Worm (Caenorhabditis elegans) whole organism, young adult: Measurements from ENCODE around the gene F30B5.11.
"Not testable (repeated sequence)": the region's sequence is repeated elsewhere in the genome, so short reads cannot be mapped to it uniquely, and the experiment has no call there.

Experiments used
- C06A6.2 ChIP-seq: fragments of 200-800 bp; sonication (Bioruptor generic); conservative IDR thresholded peaks from 2 replicates; pipeline ENCODE4 v1.3.6; 2022; ENCODE audit warnings: missing genetic modification characterization, missing compliant biosample characterization
- D2030.7 ChIP-seq: fragments of 200-800 bp; sonication (Bioruptor generic); IDR thresholded peaks from 2 replicates; pipeline ENCODE4 v1.3.6; 2022; ENCODE audit warnings: missing genetic modification reagents, missing genetic modification characterization, missing compliant biosample characterization
- F33H1.4 ChIP-seq: fragments of 200-800 bp; sonication (Bioruptor generic); IDR thresholded peaks from 2 replicates; pipeline ENCODE4 v1.3.6; 2022; ENCODE audit warnings: missing genetic modification reagents, missing genetic modification characterization, missing compliant biosample characterization
- F37B4.10 ChIP-seq: fragments of 200-800 bp; sonication (Bioruptor generic); IDR thresholded peaks from 2 replicates; pipeline ENCODE4 v1.3.6; 2022; ENCODE audit warnings: missing genetic modification characterization, missing compliant biosample characterization
- F52B5.7 ChIP-seq: sonication (generic microtip); optimal IDR thresholded peaks from 2 replicates; lab custom pipeline; 2016; ENCODE audit warnings: mild to moderate bottlenecking, missing genetic modification characterization, missing compliant biosample characterization
- K11D2.4 ChIP-seq: fragments of 200-800 bp; sonication (Bioruptor generic); IDR thresholded peaks from 2 replicates; pipeline ENCODE4 v1.3.6; 2022; ENCODE audit warnings: missing genetic modification reagents, missing genetic modification characterization, missing compliant biosample characterization
- Y53G8AR.9 ChIP-seq: fragments of 200-800 bp; sonication (Bioruptor generic); conservative IDR thresholded peaks from 2 replicates; pipeline ENCODE4 v1.3.6; 2022; ENCODE audit warnings: missing genetic modification reagents, missing genetic modification characterization, missing compliant biosample characterization
- Y56A3A.18 ChIP-seq: fragments of 200-800 bp; sonication (Bioruptor generic); IDR thresholded peaks from 2 replicates; pipeline ENCODE4 v1.3.6; 2022; ENCODE audit warnings: missing genetic modification reagents, missing genetic modification characterization, missing compliant biosample characterization
- Y67H2A.10 ChIP-seq: fragments of 200-800 bp; sonication (Bioruptor generic); conservative IDR thresholded peaks from 2 replicates; pipeline ENCODE4 v1.3.6; 2022; ENCODE audit warnings: missing genetic modification reagents, missing genetic modification characterization, missing compliant biosample characterization
- Y79H2A.3 ChIP-seq: fragments of 200-800 bp; sonication (Bioruptor generic); conservative IDR thresholded peaks from 2 replicates; pipeline ENCODE4 v1.3.6; 2022; ENCODE audit warnings: missing genetic modification reagents, missing genetic modification characterization, missing compliant biosample characterization
- Y95B8A.8 ChIP-seq: fragments of 200-800 bp; sonication (Bioruptor generic); IDR thresholded peaks from 2 replicates; pipeline ENCODE4 v1.3.6; 2022; ENCODE audit warnings: missing genetic modification reagents, missing genetic modification characterization, missing compliant biosample characterization
- akir-1 ChIP-seq: fragments of 200-800 bp; sonication (Bioruptor generic); optimal IDR thresholded peaks from 2 replicates; lab custom pipeline; 2018; ENCODE audit warnings: mild to moderate bottlenecking, missing genetic modification characterization, moderate library complexity, missing compliant biosample characterization
- attf-3 ChIP-seq: fragments of 200-800 bp; sonication (Bioruptor generic); conservative IDR thresholded peaks from 2 replicates; pipeline ENCODE4 v1.3.6; 2022; ENCODE audit warnings: missing genetic modification reagents, missing genetic modification characterization, missing compliant biosample characterization
- bed-2 ChIP-seq: fragments of 200-800 bp; sonication (Bioruptor generic); IDR thresholded peaks from 2 replicates; pipeline ENCODE4 v1.3.6; 2022; ENCODE audit warnings: missing genetic modification reagents, missing genetic modification characterization, missing compliant biosample characterization
- cebp-1 ChIP-seq, 2 experiments: fragments of 200-800 bp in 1 of 2; sonication (Bioruptor generic) in 1 of 2; sonication (generic microtip) in 1 of 2; IDR thresholded peaks in 1 of 2; optimal IDR thresholded peaks in 1 of 2; 2 replicates each; pipeline versions ENCODE4 v1.3.6 to Lab custom; 2017 to 2022; ENCODE audit warnings: missing compliant biosample characterization in 2 of 2, missing genetic modification characterization in 2 of 2, mild to moderate bottlenecking in 1 of 2, missing genetic modification reagents in 1 of 2, moderate library complexity in 1 of 2
- ceh-100 ChIP-seq: fragments of 200-800 bp; sonication (Bioruptor generic); IDR thresholded peaks from 2 replicates; pipeline ENCODE4 v1.3.6; 2022; ENCODE audit warnings: missing genetic modification reagents, missing genetic modification characterization, missing compliant biosample characterization
- ceh-40 ChIP-seq: fragments of 200-800 bp; sonication (Bioruptor generic); IDR thresholded peaks from 2 replicates; pipeline ENCODE4 v1.3.6; 2022; ENCODE audit warnings: missing genetic modification characterization, missing compliant biosample characterization
- ceh-91 ChIP-seq: fragments of 200-800 bp; sonication (Bioruptor generic); IDR thresholded peaks from 2 replicates; pipeline ENCODE4 v1.3.6; 2022; ENCODE audit warnings: missing genetic modification reagents, missing genetic modification characterization, missing compliant biosample characterization
- dox-1 ChIP-seq: fragments of 200-800 bp; sonication (Bioruptor generic); IDR thresholded peaks from 2 replicates; pipeline ENCODE4 v1.3.6; 2022; ENCODE audit warnings: missing genetic modification reagents, missing genetic modification characterization, missing compliant biosample characterization
- egl-18 ChIP-seq: fragments of 200-800 bp; sonication (Bioruptor generic); IDR thresholded peaks from 2 replicates; pipeline ENCODE4 v1.3.6; 2022; ENCODE audit warnings: missing genetic modification reagents, missing genetic modification characterization, missing compliant biosample characterization
- egl-44 ChIP-seq: fragments of 200-800 bp; sonication (Bioruptor generic); IDR thresholded peaks from 2 replicates; pipeline ENCODE4 v1.3.6; 2022; ENCODE audit warnings: missing genetic modification reagents, missing genetic modification characterization, missing compliant biosample characterization
- ekl-4 ChIP-seq: fragments of 200-800 bp; sonication (Bioruptor generic); IDR thresholded peaks from 2 replicates; pipeline ENCODE4 v1.3.6; 2022; ENCODE audit warnings: missing genetic modification reagents, missing genetic modification characterization, missing compliant biosample characterization
- hmg-1.2 ChIP-seq: fragments of 200-800 bp; sonication (Bioruptor generic); IDR thresholded peaks from 2 replicates; pipeline ENCODE4 v1.3.6; 2022; ENCODE audit warnings: missing genetic modification reagents, missing genetic modification characterization, missing compliant biosample characterization
- hmg-20 ChIP-seq: fragments of 200-800 bp; sonication (Bioruptor generic); IDR thresholded peaks from 2 replicates; pipeline ENCODE4 v1.3.6; 2022; ENCODE audit warnings: missing genetic modification reagents, missing genetic modification characterization, missing compliant biosample characterization
- hsf-1 ChIP-seq: fragments of 200-800 bp; sonication (Bioruptor generic); IDR thresholded peaks from 2 replicates; pipeline ENCODE4 v1.3.6; 2022; ENCODE audit warnings: missing genetic modification reagents, missing genetic modification characterization, missing compliant biosample characterization
- let-526 ChIP-seq: fragments of 200-800 bp; sonication (Bioruptor generic); IDR thresholded peaks from 2 replicates; pipeline ENCODE4 v1.3.6; 2022; ENCODE audit warnings: missing genetic modification reagents, missing genetic modification characterization, missing compliant biosample characterization
- lin-26 ChIP-seq: fragments of 200-800 bp; sonication (Bioruptor generic); IDR thresholded peaks from 2 replicates; pipeline ENCODE4 v1.3.6; 2022; ENCODE audit warnings: missing genetic modification reagents, missing genetic modification characterization, missing compliant biosample characterization
- lin-40 ChIP-seq: sonication (generic microtip); optimal IDR thresholded peaks from 2 replicates; lab custom pipeline; 2016; ENCODE audit warnings: missing genetic modification characterization, mild to moderate bottlenecking, missing compliant biosample characterization, missing genotype, missing genetic modification reagents
- lin-54 ChIP-seq: fragments of 200-800 bp; sonication (Bioruptor generic); optimal IDR thresholded peaks from 2 replicates; lab custom pipeline; 2018; ENCODE audit warnings: mild to moderate bottlenecking, missing genetic modification characterization, missing compliant biosample characterization
- lir-1 ChIP-seq: fragments of 200-800 bp; sonication (Bioruptor generic); conservative IDR thresholded peaks from 2 replicates; pipeline ENCODE4 v1.3.6; 2022; ENCODE audit warnings: missing genetic modification reagents, missing genetic modification characterization, missing compliant biosample characterization
- madf-3 ChIP-seq: fragments of 200-800 bp; sonication (Bioruptor generic); IDR thresholded peaks from 2 replicates; pipeline ENCODE4 v1.3.6; 2022; ENCODE audit warnings: missing genetic modification reagents, missing genetic modification characterization, missing compliant biosample characterization
- madf-6 ChIP-seq: fragments of 200-800 bp; sonication (Bioruptor generic); IDR thresholded peaks from 2 replicates; pipeline ENCODE4 v1.3.6; 2022; ENCODE audit warnings: missing genetic modification reagents, missing genetic modification characterization, missing compliant biosample characterization
- mcd-1 ChIP-seq: fragments of 200-800 bp; sonication (Bioruptor generic); IDR thresholded peaks from 2 replicates; pipeline ENCODE4 v1.3.6; 2022; ENCODE audit warnings: missing genetic modification reagents, missing genetic modification characterization, missing compliant biosample characterization
- nfyb-1 ChIP-seq: fragments of 200-800 bp; sonication (Bioruptor generic); IDR thresholded peaks from 2 replicates; pipeline ENCODE4 v1.3.6; 2022; ENCODE audit warnings: missing genetic modification reagents, missing genetic modification characterization, missing compliant biosample characterization
- nhr-120 ChIP-seq: fragments of 200-800 bp; sonication (Bioruptor generic); IDR thresholded peaks from 2 replicates; pipeline ENCODE4 v1.3.6; 2022; ENCODE audit warnings: missing genetic modification characterization, missing compliant biosample characterization
- pbrm-1 ChIP-seq: fragments of 200-800 bp; sonication (Bioruptor generic); IDR thresholded peaks from 2 replicates; pipeline ENCODE4 v1.3.6; 2022; ENCODE audit warnings: missing genetic modification reagents, missing genetic modification characterization, missing compliant biosample characterization
- rcor-1 ChIP-seq: fragments of 200-800 bp; sonication (Bioruptor generic); IDR thresholded peaks from 2 replicates; pipeline ENCODE4 v1.3.6; 2022; ENCODE audit warnings: missing genetic modification reagents, missing genetic modification characterization, missing compliant biosample characterization
- xnd-1 ChIP-seq: sonication (generic microtip); optimal IDR thresholded peaks from 2 replicates; lab custom pipeline; 2016; ENCODE audit warnings: missing genotype, missing genetic modification reagents, missing genetic modification characterization, missing compliant biosample characterization
- zim-3 ChIP-seq: sonication (generic microtip); optimal IDR thresholded peaks from 2 replicates; lab custom pipeline; 2017; ENCODE audit warnings: mild to moderate bottlenecking, missing genetic modification characterization, moderate library complexity, missing compliant biosample characterization
- ztf-28 ChIP-seq: fragments of 200-800 bp; sonication (Bioruptor generic); IDR thresholded peaks from 2 replicates; pipeline ENCODE4 v1.3.6; 2022; ENCODE audit warnings: missing genetic modification reagents, missing genetic modification characterization, missing compliant biosample characterization
- ztf-6 ChIP-seq: fragments of 200-800 bp; sonication (Bioruptor generic); IDR thresholded peaks from 2 replicates; pipeline ENCODE4 v1.3.6; 2022; ENCODE audit warnings: missing genetic modification reagents, missing genetic modification characterization, missing compliant biosample characterization

F30B5.11 gene

DNA sequence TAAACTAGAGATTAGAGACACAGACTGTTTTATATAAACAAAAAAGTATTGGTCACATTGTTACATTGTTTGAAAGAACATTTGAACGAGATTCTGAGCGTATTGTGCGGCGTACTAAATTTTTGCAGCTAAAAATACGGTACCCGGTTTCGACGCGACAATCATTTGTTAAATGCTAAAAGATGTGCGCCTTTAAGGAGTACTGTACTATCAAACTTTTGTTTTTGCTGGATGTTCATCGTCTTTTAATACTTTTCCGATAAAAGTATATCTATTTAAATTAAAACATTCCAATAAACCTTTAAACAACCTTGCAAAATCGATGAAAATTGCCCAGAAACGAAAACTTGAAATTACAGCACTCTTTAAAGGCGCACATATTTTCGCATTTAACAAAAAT lies 23.2 kb downstream of the F30B5.11 start, which contains the start of gene K06B9.6:
Gene K06B9.6 (minus strand): TSS at position 101 of the 400 bp plus-strand sequence.
- not testable (repeated sequence) for TF ChIP-seq nhr-120, Y95B8A.8, zim-3

DNA sequence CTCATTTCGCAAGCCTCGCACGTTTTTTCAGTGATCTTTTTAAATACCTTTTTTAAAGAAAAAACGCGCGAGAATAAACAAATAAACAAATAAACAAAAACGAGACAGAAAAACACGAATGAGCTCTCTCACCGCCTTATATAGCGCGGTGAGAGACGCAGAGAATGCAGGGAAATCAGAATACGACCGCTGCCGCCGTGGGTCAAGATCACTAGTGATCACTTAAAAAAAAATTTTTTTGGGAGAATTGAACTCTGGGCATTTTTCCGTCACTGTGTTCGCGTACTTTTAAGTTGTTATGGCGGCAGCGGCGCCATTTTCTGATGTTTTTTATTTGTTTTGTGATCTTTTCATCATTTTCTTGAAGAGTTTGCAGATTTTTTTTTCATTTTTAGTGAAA lies 32.0 kb downstream of the F30B5.11 start:
- TF ChIP-seq madf-6 (peak; percentile 62), xnd-1 (tag; lab: Kevin White, UChicago) (peak; percentile 75)

DNA sequence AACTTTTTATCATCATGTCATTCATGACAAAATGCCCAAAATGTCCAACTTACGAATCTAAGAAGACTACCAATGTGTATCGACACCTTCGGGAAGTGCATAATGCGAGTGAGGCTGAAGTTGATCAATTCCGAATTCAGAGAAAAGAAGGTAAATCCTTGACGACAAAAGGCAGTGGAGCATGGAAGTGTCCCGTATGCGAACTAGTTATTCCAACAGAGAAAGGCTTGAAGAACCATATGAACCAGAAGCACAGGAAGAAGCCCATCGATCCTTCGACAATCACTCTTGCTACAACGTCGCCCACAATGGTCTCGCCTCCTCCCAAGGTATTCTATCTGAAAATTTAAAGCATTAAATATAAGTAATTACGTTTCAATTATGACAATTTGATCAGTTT lies 33.8 kb downstream of the F30B5.11 start, which contains the start of gene K08D10.11:
Gene K08D10.11 (minus strand): TSS at position 101 of the 400 bp plus-strand sequence.
- not testable (repeated sequence) for TF ChIP-seq ztf-6; F52B5.7 (tag; lab: Kevin White, UChicago); akir-1 (GFP tag; lab: Kevin White, UChicago)

DNA sequence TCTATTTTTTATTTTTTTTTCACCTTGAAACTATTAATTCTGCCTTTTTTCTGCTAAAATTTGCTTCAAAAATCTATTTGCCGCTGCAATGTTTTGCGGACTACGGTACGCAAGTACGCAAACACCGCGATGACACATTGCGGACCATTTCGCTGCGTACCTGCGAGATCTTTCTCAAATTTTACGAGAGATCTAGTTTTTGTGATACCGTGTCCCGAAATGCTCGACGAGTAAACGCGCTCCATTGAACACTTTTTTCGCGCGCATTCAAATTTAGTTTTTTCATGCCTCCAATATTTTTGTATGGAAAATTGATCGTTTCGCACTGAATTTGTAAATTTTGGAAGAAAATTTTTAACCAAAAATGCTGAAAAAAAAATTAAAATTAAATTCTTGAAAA lies 35.1 kb downstream of the F30B5.11 start:
- peak; percentile 81 for TF ChIP-seq let-526 (GFP tag; lab: Robert Waterston, UW)
- TF ChIP-seq ekl-4 (GFP tag; lab: Robert Waterston, UW): peak; percentile 82
- TF ChIP-seq ceh-40 (GFP tag; lab: Robert Waterston, UW): 0 out of 2 replicates have a peak, but pooled peaks have one; percentile 25
- peak; percentile 97 for TF ChIP-seq dox-1 (GFP tag; lab: Robert Waterston, UW)
- TF ChIP-seq rcor-1 (GFP tag; lab: Robert Waterston, UW): peak; percentile 93
- TF ChIP-seq cebp-1 (GFP tag; IDR thresholded peaks at IDR 0.05; lab: Robert Waterston, UW): peak; percentile 76
- TF ChIP-seq cebp-1 (tag; optimal IDR thresholded peaks at IDR 0.05; lab: Kevin White, UChicago): peak; percentile 7
- peak; percentile 43; the same call in 1 of the 2 replicates for TF ChIP-seq lir-1 (GFP tag; lab: Robert Waterston, UW)
- 0 out of 2 replicates have a peak, but pooled peaks have one; percentile 8 for TF ChIP-seq madf-3 (GFP tag; lab: Robert Waterston, UW)
- TF ChIP-seq egl-18: peak; percentile 82
- TF ChIP-seq lin-26 (GFP tag; lab: Robert Waterston, UW): peak; percentile 74; the same call in 1 of the 2 replicates
- peak; percentile 81 for TF ChIP-seq attf-3 (GFP tag; lab: Robert Waterston, UW)
- TF ChIP-seq F37B4.10: 0 out of 2 replicates have a peak, but pooled peaks have one; percentile 68
- TF ChIP-seq C06A6.2 (GFP tag; lab: Robert Waterston, UW): peak; percentile 89
- peak; percentile 23 for TF ChIP-seq lin-40
- 0 out of 2 replicates have a peak, but pooled peaks have one; percentile 56 for TF ChIP-seq ztf-28 (GFP tag; lab: Robert Waterston, UW)
- TF ChIP-seq madf-6: peak; percentile 49
- 0 out of 2 replicates have a peak, but pooled peaks have one; percentile 51 for TF ChIP-seq Y56A3A.18
- TF ChIP-seq ztf-6: peak; percentile 80
- peak; percentile 81 for TF ChIP-seq F33H1.4
- peak; percentile 63; the same call in 1 of the 2 replicates for TF ChIP-seq ceh-91 (GFP tag; lab: Robert Waterston, UW)
- peak; percentile 83 for TF ChIP-seq bed-2 (GFP tag; lab: Robert Waterston, UW)
- TF ChIP-seq pbrm-1 (GFP tag; lab: Robert Waterston, UW): peak; percentile 93
- TF ChIP-seq K11D2.4 (GFP tag; lab: Robert Waterston, UW): peak; percentile 96
- TF ChIP-seq egl-44 (GFP tag; lab: Robert Waterston, UW): 0 out of 2 replicates have a peak, but pooled peaks have one; percentile 45
- peak; percentile 72 for TF ChIP-seq lin-54 (GFP tag; lab: Kevin White, UChicago)
- 0 out of 2 replicates have a peak, but pooled peaks have one; percentile 44 for TF ChIP-seq Y67H2A.10 (GFP tag; lab: Robert Waterston, UW)
- peak; percentile 82 for TF ChIP-seq ceh-100 (GFP tag; lab: Robert Waterston, UW)
- peak; percentile 42; the same call in 1 of the 2 replicates for TF ChIP-seq hsf-1 (GFP tag; lab: Robert Waterston, UW)
- peak; percentile 72 for TF ChIP-seq hmg-20 (GFP tag; lab: Robert Waterston, UW)
- TF ChIP-seq mcd-1 (GFP tag; lab: Robert Waterston, UW): peak; percentile 100
- peak; percentile 21; the same call in 1 of the 2 replicates for TF ChIP-seq D2030.7 (GFP tag; lab: Robert Waterston, UW)
- TF ChIP-seq nfyb-1 (GFP tag; lab: Robert Waterston, UW): peak; percentile 98
- peak; percentile 75; the same call in 1 of the 2 replicates for TF ChIP-seq Y79H2A.3 (GFP tag; lab: Robert Waterston, UW)
- TF ChIP-seq Y95B8A.8: peak; percentile 89
- peak; percentile 93 for TF ChIP-seq Y53G8AR.9 (GFP tag; lab: Robert Waterston, UW)
- peak; percentile 96 for TF ChIP-seq hmg-1.2 (GFP tag; lab: Robert Waterston, UW)
